Worm (Caenorhabditis elegans) whole organism, late embryonic: ENCODE data around the gene Y66D12A.13.

Experiments
- C38D4.7 ChIP-seq: fragments of 200-800 bp; sonication (Bioruptor generic); optimal IDR thresholded peaks from 2 replicates; lab custom pipeline; 2018; ENCODE audit warnings: mild to moderate bottlenecking, missing genetic modification characterization, moderate library complexity, missing compliant biosample characterization
- K09A11.1 ChIP-seq: sonication (generic microtip); optimal IDR thresholded peaks from 2 replicates; lab custom pipeline; 2017; ENCODE audit warnings: antibody characterized with exemption, mild to moderate bottlenecking, missing genetic modification characterization, missing compliant biosample characterization; ENCODE audit not compliant: insufficient read depth
- T23F11.4 ChIP-seq: fragments of 200-800 bp; sonication (Bioruptor generic); optimal IDR thresholded peaks from 2 replicates; lab custom pipeline; 2018; ENCODE audit warnings: mild to moderate bottlenecking, missing genetic modification characterization, missing compliant biosample characterization
- ceh-14 ChIP-seq: sonication (generic microtip); optimal IDR thresholded peaks from 2 replicates; lab custom pipeline; 2016; ENCODE audit warnings: missing genotype, missing genetic modification characterization, missing compliant biosample characterization
- ceh-18 ChIP-seq: sonication (generic microtip); optimal IDR thresholded peaks from 2 replicates; lab custom pipeline; 2016; ENCODE audit warnings: missing genetic modification characterization, missing compliant biosample characterization
- ceh-19 ChIP-seq: fragments of 200-800 bp; sonication (Bioruptor generic); optimal IDR thresholded peaks from 2 replicates; lab custom pipeline; 2018; ENCODE audit warnings: mild to moderate bottlenecking, missing genetic modification characterization, missing compliant biosample characterization
- ceh-24 ChIP-seq: sonication (generic microtip); optimal IDR thresholded peaks from 2 replicates; lab custom pipeline; 2016; ENCODE audit warnings: mild to moderate bottlenecking, missing genetic modification characterization, missing compliant biosample characterization
- ceh-30 ChIP-seq: fragments of 150-350 bp; optimal IDR thresholded peaks from 2 replicates; lab custom pipeline; 2014; ENCODE audit warnings: missing biosample characterization, missing genetic modification characterization
- ceh-31 ChIP-seq: sonication (generic microtip); optimal IDR thresholded peaks from 2 replicates; lab custom pipeline; 2016; ENCODE audit warnings: missing genetic modification characterization, missing compliant biosample characterization
- ceh-34 ChIP-seq: sonication (generic microtip); optimal IDR thresholded peaks from 2 replicates; lab custom pipeline; 2016; ENCODE audit warnings: mild to moderate bottlenecking, missing genetic modification characterization, missing compliant biosample characterization
- ceh-6 ChIP-seq: fragments of 200-800 bp; sonication (Bioruptor generic); optimal IDR thresholded peaks from 2 replicates; lab custom pipeline; 2018; ENCODE audit warnings: mild to moderate bottlenecking, missing genetic modification characterization, missing compliant biosample characterization
- ceh-9 ChIP-seq: sonication (generic microtip); optimal IDR thresholded peaks from 2 replicates; lab custom pipeline; 2016; ENCODE audit warnings: mild to moderate bottlenecking, missing genetic modification characterization, inconsistent platforms, missing compliant biosample characterization
- che-1 ChIP-seq: sonication (generic microtip); optimal IDR thresholded peaks from 2 replicates; lab custom pipeline; 2016; ENCODE audit warnings: mild to moderate bottlenecking, missing genetic modification characterization, missing compliant biosample characterization
- dve-1 ChIP-seq: sonication (generic microtip); optimal IDR thresholded peaks from 2 replicates; lab custom pipeline; 2017; ENCODE audit warnings: antibody characterized with exemption, mild to moderate bottlenecking, missing genetic modification characterization, missing compliant biosample characterization
- elt-2 ChIP-seq: sonication (generic microtip); optimal IDR thresholded peaks from 2 replicates; lab custom pipeline; 2016; ENCODE audit warnings: missing genetic modification reagents, missing genetic modification characterization, missing compliant biosample characterization
- elt-4 ChIP-seq: sonication (generic microtip); optimal IDR thresholded peaks from 2 replicates; lab custom pipeline; 2016; ENCODE audit warnings: missing genetic modification characterization, missing compliant biosample characterization
- eyg-1 ChIP-seq: sonication (generic microtip); optimal IDR thresholded peaks from 2 replicates; lab custom pipeline; 2016; ENCODE audit warnings: missing genotype, missing genetic modification characterization, missing compliant biosample characterization
- fax-1 ChIP-seq: sonication (generic microtip); optimal IDR thresholded peaks from 2 replicates; lab custom pipeline; 2016; ENCODE audit warnings: missing genotype, missing genetic modification characterization, missing compliant biosample characterization
- fkh-10 ChIP-seq: fragments of 150-350 bp; optimal IDR thresholded peaks from 2 replicates; lab custom pipeline; 2014; ENCODE audit warnings: missing biosample characterization, missing genetic modification reagents, missing genetic modification characterization
- fkh-6 ChIP-seq: sonication (generic microtip); optimal IDR thresholded peaks from 2 replicates; lab custom pipeline; 2016; ENCODE audit warnings: missing genetic modification characterization, missing compliant biosample characterization
- hlh-13 ChIP-seq: fragments of 200-800 bp; sonication (Bioruptor generic); optimal IDR thresholded peaks from 2 replicates; lab custom pipeline; 2018; ENCODE audit warnings: mild to moderate bottlenecking, missing genetic modification characterization, missing compliant biosample characterization
- hlh-6 ChIP-seq: sonication (generic microtip); optimal IDR thresholded peaks from 2 replicates; lab custom pipeline; 2016; ENCODE audit warnings: missing genotype, missing genetic modification characterization, missing compliant biosample characterization
- hlh-8 ChIP-seq: sonication (generic microtip); optimal IDR thresholded peaks from 2 replicates; lab custom pipeline; 2016; ENCODE audit warnings: missing genotype, missing genetic modification characterization, missing compliant biosample characterization
- lim-6 ChIP-seq: sonication (generic microtip); optimal IDR thresholded peaks from 2 replicates; lab custom pipeline; 2016; ENCODE audit warnings: missing genetic modification characterization, missing compliant biosample characterization
- mec-3 ChIP-seq: sonication (generic microtip); optimal IDR thresholded peaks from 2 replicates; lab custom pipeline; 2016; ENCODE audit warnings: borderline replicate concordance, missing genetic modification characterization, missing compliant biosample characterization
- nfya-1 ChIP-seq: sonication (generic microtip); optimal IDR thresholded peaks from 2 replicates; lab custom pipeline; 2017; ENCODE audit warnings: missing genetic modification characterization, mild to moderate bottlenecking, missing compliant biosample characterization, antibody characterized with exemption, moderate library complexity
- nhr-11 ChIP-seq: fragments of 150-350 bp; optimal IDR thresholded peaks from 2 replicates; lab custom pipeline; 2014; ENCODE audit warnings: missing biosample characterization, missing genetic modification characterization
- nhr-232 ChIP-seq: sonication (generic microtip); optimal IDR thresholded peaks from 2 replicates; lab custom pipeline; 2016; ENCODE audit warnings: missing genetic modification characterization, missing compliant biosample characterization
- odd-2 ChIP-seq: sonication (generic microtip); optimal IDR thresholded peaks from 2 replicates; lab custom pipeline; 2017; ENCODE audit warnings: antibody characterized with exemption, mild to moderate bottlenecking, missing genetic modification characterization, missing compliant biosample characterization
- pag-3 ChIP-seq: sonication (generic microtip); optimal IDR thresholded peaks from 2 replicates; lab custom pipeline; 2016; ENCODE audit warnings: missing compliant biosample characterization, missing genetic modification characterization, borderline replicate concordance
- pat-9 ChIP-seq: fragments of 200-800 bp; sonication (Bioruptor generic); optimal IDR thresholded peaks from 2 replicates; lab custom pipeline; 2018; ENCODE audit warnings: mild to moderate bottlenecking, missing genetic modification characterization, moderate library complexity, missing compliant biosample characterization
- pha-4 ChIP-seq: fragments of 150-350 bp; optimal IDR thresholded peaks from 2 replicates; lab custom pipeline; 2018; ENCODE audit warnings: missing biosample characterization, missing genetic modification reagents, missing genetic modification characterization
- pros-1 ChIP-seq: fragments of 150-350 bp; optimal IDR thresholded peaks from 2 replicates; lab custom pipeline; 2014; ENCODE audit warnings: missing biosample characterization, missing genetic modification reagents, missing genetic modification characterization
- ref-2 ChIP-seq: sonication (generic microtip); optimal IDR thresholded peaks from 2 replicates; lab custom pipeline; 2016; ENCODE audit warnings: missing genetic modification characterization, missing compliant biosample characterization
- sox-2 ChIP-seq: fragments of 200-800 bp; sonication (Bioruptor generic); IDR thresholded peaks from 2 replicates; pipeline ENCODE4 v1.3.6; 2022; ENCODE audit warnings: missing genetic modification reagents, missing genetic modification characterization, missing compliant biosample characterization
- sox-4 ChIP-seq: sonication (generic microtip); optimal IDR thresholded peaks from 2 replicates; lab custom pipeline; 2017; ENCODE audit warnings: mild to moderate bottlenecking, missing genetic modification characterization, inconsistent platforms, missing compliant biosample characterization
- unc-3 ChIP-seq, 2 experiments: fragments of 200-800 bp in 1 of 2; sonication (Bioruptor generic) in 1 of 2; sonication (generic microtip) in 1 of 2; conservative IDR thresholded peaks in 1 of 2; optimal IDR thresholded peaks in 1 of 2; 2 replicates each; pipeline versions ENCODE4 v1.3.6 to Lab custom; 2016 to 2022; ENCODE audit warnings: missing compliant biosample characterization in 2 of 2, missing genetic modification characterization in 2 of 2, missing genetic modification reagents in 1 of 2
- unc-42 ChIP-seq: sonication (generic microtip); optimal IDR thresholded peaks from 2 replicates; lab custom pipeline; 2016; ENCODE audit warnings: missing genotype, missing genetic modification characterization, missing compliant biosample characterization

Y66D12A.13 gene

DNA sequence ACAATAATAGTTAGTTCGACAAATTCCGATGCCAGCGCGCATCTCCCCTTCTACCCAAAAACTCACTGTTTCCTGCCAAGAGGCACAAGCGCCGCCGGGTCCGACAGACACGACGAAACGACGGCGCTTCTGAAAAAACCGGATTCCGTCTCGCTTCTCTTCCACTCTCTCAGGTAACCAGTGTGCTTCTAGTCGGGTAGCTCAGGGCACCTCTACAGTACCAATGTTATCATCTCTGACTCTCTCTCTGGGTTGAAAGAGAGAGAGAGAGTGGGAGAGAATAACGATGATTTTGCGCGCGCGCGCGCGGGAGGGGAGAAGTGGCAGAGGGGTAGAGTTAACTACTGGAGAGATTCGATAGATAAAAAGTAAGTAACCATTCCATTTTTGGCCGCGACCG lies 8.7 kb downstream of the Y66D12A.13 start:
- TF ChIP-seq sox-4 (tag; lab: Kevin White, UChicago) (no peak), elt-4 (no peak), C38D4.7 (GFP tag; lab: Kevin White, UChicago) (no peak), pros-1 (tag; lab: Kevin White, UChicago) (peak; percentile 31), ceh-31 (peak; percentile 30), che-1 (tag; lab: Kevin White, UChicago) (no peak), ceh-14 (no peak), fkh-6 (tag; lab: Kevin White, UChicago) (no peak), hlh-8 (no peak)

- TF ChIP-seq nhr-11 (no peak), nfya-1 (tag; lab: Kevin White, UChicago) (no peak), eyg-1 (tag; lab: Kevin White, UChicago) (no peak), ceh-34 (tag; lab: Kevin White, UChicago) (no peak), mec-3 (tag; lab: Kevin White, UChicago) (no peak), ceh-24 (tag; lab: Kevin White, UChicago) (no peak)
- TF ChIP-seq, all 69 proteins: peak for 0
These were observed 10.1 kb downstream of the Y66D12A.13 start for ce11 chrIII:11558251-11558650.

DNA sequence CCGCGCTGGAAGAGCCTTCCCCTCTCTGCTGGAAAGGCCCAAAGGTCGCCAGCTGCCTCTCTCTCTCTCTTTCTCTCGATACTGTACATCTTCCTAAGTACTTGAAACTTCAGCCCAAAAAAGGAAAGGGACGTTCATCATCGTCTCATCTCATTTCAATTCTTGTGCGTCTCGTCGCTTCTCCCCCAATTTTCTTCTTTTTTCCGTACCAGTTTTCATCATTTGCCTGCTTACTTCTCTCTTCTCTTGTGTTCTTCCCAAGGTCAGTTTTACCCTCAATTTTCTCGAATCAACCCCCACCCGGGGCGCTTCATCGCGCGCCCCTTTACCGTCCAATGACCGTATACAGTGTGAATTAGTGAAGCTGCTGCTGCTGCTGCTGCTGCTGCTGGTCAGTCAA lies 11.5 kb downstream of the Y66D12A.13 start:
- TF ChIP-seq fkh-6 (tag; lab: Kevin White, UChicago) (no peak), T23F11.4 (no peak), ref-2 (tag; lab: Kevin White, UChicago) (no peak), pros-1 (tag; lab: Kevin White, UChicago) (no peak), ceh-9 (tag; lab: Kevin White, UChicago) (no peak), ceh-18 (tag; lab: Kevin White, UChicago) (no peak)
- TF ChIP-seq, all 69 proteins: peak for 0

DNA sequence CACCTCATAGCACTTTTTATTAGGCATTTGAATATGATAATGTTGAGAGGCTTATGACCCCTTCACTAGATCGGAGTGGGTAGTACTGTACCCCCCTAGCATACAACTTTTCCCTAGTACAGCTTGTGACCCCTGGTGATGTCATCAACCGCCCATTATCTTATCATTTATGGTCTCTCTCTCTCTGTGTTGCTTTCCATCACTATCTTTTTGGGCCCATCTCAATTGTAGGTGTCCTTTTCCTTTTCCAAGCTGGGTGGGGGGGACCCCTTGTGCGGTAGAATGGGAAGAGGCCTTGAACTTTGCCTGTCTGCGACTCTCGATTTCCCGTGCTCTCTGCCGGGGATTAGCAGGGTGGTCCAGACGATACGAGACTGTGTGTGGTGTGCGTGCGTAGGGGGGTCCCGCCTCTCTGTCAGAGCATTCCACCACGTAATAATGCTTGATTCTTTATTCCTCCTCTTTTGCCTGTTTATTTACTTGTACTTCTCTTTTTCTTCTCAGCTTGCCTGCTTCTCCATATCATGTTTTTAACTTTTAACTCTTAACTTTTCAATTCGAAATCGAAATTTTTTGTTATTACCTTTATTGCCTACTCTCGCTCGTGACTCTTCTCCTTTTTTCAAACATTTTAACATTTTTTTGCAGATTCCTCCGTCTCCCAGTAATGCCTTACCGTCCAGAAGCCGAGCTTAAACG lies 12.5 kb downstream of the Y66D12A.13 start, which contains the start of gene ztf-29:
Gene ztf-29 (plus strand): TSS at position 649 of the 699 bp plus-strand sequence.
- TF ChIP-seq ceh-6 (GFP tag; lab: Kevin White, UChicago) (peak; percentile 22), ceh-30 (tag; lab: Kevin White, UChicago) (no peak), elt-2 (tag; lab: Kevin White, UChicago) (peak; percentile 75)
- TF ChIP-seq, all 69 proteins: peak for 2

DNA sequence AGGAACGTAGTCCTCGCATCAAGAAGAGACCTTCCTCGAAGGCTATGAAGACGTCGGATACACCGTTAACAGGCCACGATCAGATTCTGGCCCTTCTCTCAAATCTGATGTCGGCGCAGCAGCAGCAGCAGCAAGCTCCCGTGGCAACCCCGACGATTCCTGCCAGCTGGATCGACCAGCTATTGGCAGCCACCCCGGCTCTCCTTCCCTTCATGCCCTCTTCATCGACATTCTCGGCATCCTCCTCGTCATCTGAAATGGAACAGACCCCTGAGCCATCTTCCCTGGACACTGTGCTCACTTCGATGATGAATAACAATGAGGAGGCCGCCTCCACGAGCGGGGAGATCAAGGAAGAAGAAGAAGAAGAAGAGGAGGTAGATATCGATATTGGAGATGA lies 13.4 kb downstream of the Y66D12A.13 start:
- TF ChIP-seq elt-4: peak; percentile 86
- TF ChIP-seq hlh-6 (tag; lab: Kevin White, UChicago): no peak

ce11 chrIII:11563417-11563949 lies 15.3 kb downstream of the Y66D12A.13 start, which contains the start of gene Y66D12A.11:
TSS of gene Y66D12A.11 (plus strand) at chrIII:11563467.
- TF ChIP-seq ceh-30 (tag; lab: Kevin White, UChicago): no peak
- no peak for TF ChIP-seq hlh-13 (GFP tag; lab: Kevin White, UChicago)
- TF ChIP-seq nhr-232 (tag; lab: Kevin White, UChicago): no peak
- no peak for TF ChIP-seq odd-2 (tag; lab: Kevin White, UChicago)
- no peak for TF ChIP-seq dve-1 (tag; lab: Kevin White, UChicago)
- TF ChIP-seq unc-3 (GFP tag; conservative IDR thresholded peaks at IDR 0.05; lab: Robert Waterston, UW): no peak
- TF ChIP-seq unc-3 (tag; optimal IDR thresholded peaks at IDR 0.05; lab: Kevin White, UChicago): no peak
- TF ChIP-seq fkh-10: no peak
- TF ChIP-seq sox-2: no peak
- no peak for TF ChIP-seq lim-6
- TF ChIP-seq ceh-19 (GFP tag; lab: Kevin White, UChicago): no peak
- no peak for TF ChIP-seq ceh-14
- no peak for TF ChIP-seq ceh-24 (tag; lab: Kevin White, UChicago)
- TF ChIP-seq unc-42: no peak
- no peak for TF ChIP-seq pag-3 (tag; lab: Kevin White, UChicago)
- no peak for TF ChIP-seq pha-4
- no peak for TF ChIP-seq eyg-1 (tag; lab: Kevin White, UChicago)
- TF ChIP-seq K09A11.1 (tag; lab: Kevin White, UChicago): no peak
- TF ChIP-seq fax-1: no peak
- no peak for TF ChIP-seq ceh-18 (tag; lab: Kevin White, UChicago)
- no peak for TF ChIP-seq pat-9 (tag; lab: Kevin White, UChicago)
- TF ChIP-seq, all 69 proteins: peak for 0
